Worm (Caenorhabditis elegans): ENCODE results near the gene F38B6.8.

ce11 chrX:6691653-6692052 is 9.1 kb upstream of the F38B6.8 start:
- no peak for TF ChIP-seq ztf-4 (tag; optimal IDR thresholded peaks at IDR 0.05)
- TF ChIP-seq ztf-11 (tag; optimal IDR thresholded peaks at IDR 0.05) = no peak
- no peak for TF ChIP-seq ama-1 (optimal IDR thresholded peaks at IDR 0.05)
- no peak for TF ChIP-seq nhr-77 (tag; optimal IDR thresholded peaks at IDR 0.05)
- no peak for TF ChIP-seq nhr-90 (tag; optimal IDR thresholded peaks at IDR 0.05; ENCODE audit: poor library complexity)
- no peak for TF ChIP-seq rnt-1 (tag; optimal IDR thresholded peaks at IDR 0.05)
- no peak for TF ChIP-seq dpl-1 (GFP tag; optimal IDR thresholded peaks at IDR 0.05)
- no peak for TF ChIP-seq ets-5 (GFP tag; IDR thresholded peaks at IDR 0.05)
- TF ChIP-seq elt-3 (tag; optimal IDR thresholded peaks at IDR 0.05) = no peak
- no peak for TF ChIP-seq unc-130 (tag; optimal IDR thresholded peaks at IDR 0.05)
- TF ChIP-seq pqm-1 (tag; optimal IDR thresholded peaks at IDR 0.05) = no peak
- no peak for TF ChIP-seq fkh-10 (GFP tag; optimal IDR thresholded peaks at IDR 0.05)
- TF ChIP-seq lin-39 (tag; optimal IDR thresholded peaks at IDR 0.05) = no peak
- no peak for TF ChIP-seq aly-2 (tag; optimal IDR thresholded peaks at IDR 0.05)
